Fruit fly (Drosophila melanogaster) whole organism, wandering third instar larva: ENCODE measurements around the gene CG1640.

Experiments used
- Abd-B ChIP-seq: fragments of >200 bp; optimal IDR thresholded peaks from 2 replicates; lab custom pipeline; 2017; ENCODE audit warnings: missing biosample characterization, missing genetic modification characterization
- Jra ChIP-seq: sonication (Bioruptor generic); optimal IDR thresholded peaks from 2 replicates; lab custom pipeline; 2016; ENCODE audit warnings: missing biosample characterization, missing genetic modification characterization
- OdsH ChIP-seq: fragments of 200-800 bp; sonication (Bioruptor generic); optimal IDR thresholded peaks from 2 replicates; lab custom pipeline; 2016; ENCODE audit warnings: missing biosample characterization, mild to moderate bottlenecking, missing genetic modification characterization
- br ChIP-seq: fragments of 200-800 bp; sonication (Bioruptor generic); optimal IDR thresholded peaks from 2 replicates; lab custom pipeline; 2016; ENCODE audit warnings: missing biosample characterization, missing genetic modification characterization
- brk ChIP-seq: fragments of 200-800 bp; sonication (Bioruptor generic); optimal IDR thresholded peaks from 2 replicates; lab custom pipeline; 2016; ENCODE audit warnings: missing biosample characterization, mild to moderate bottlenecking, missing genetic modification characterization
- dl ChIP-seq, 2 experiments: fragments of 175-275, 200-275 bp in 1 of 2; fragments of 200-275 bp in 1 of 2; sonication (Bioruptor generic); optimal IDR thresholded peaks; lab custom pipeline; 2018; ENCODE audit warnings: mild to moderate bottlenecking in 2 of 2, missing biosample characterization in 2 of 2, missing genetic modification characterization in 2 of 2, moderate library complexity in 2 of 2; ENCODE audit not compliant: partially characterized antibody in 2 of 2, insufficient read depth in 1 of 2
- foxo ChIP-seq, 2 experiments: fragments of 200-800 bp; sonication (Bioruptor generic); optimal IDR thresholded peaks; 2 replicates in 1 of 2; 3 replicates in 1 of 2; lab custom pipeline; 2016 to 2017; ENCODE audit warnings: missing biosample characterization in 2 of 2, missing genetic modification characterization in 2 of 2
- h ChIP-seq: fragments of 200-800 bp; sonication (Bioruptor generic); optimal IDR thresholded peaks from 3 replicates; lab custom pipeline; 2016; ENCODE audit warnings: missing biosample characterization, mild to moderate bottlenecking, missing genetic modification characterization
- lola ChIP-seq: fragments of >200 bp; optimal IDR thresholded peaks from 2 replicates; lab custom pipeline; 2017; ENCODE audit warnings: missing biosample characterization, missing genetic modification characterization
- pan ChIP-seq: fragments of >200 bp; optimal IDR thresholded peaks from 2 replicates; lab custom pipeline; 2017
- psq ChIP-seq: fragments of 200-800 bp; sonication (Bioruptor generic); optimal IDR thresholded peaks from 3 replicates; lab custom pipeline; 2017; ENCODE audit warnings: missing biosample characterization, mild to moderate bottlenecking, missing genetic modification characterization, moderate library complexity
- usp ChIP-seq: fragments of >200 bp; optimal IDR thresholded peaks from 2 replicates; lab custom pipeline; 2017; ENCODE audit warnings: missing biosample characterization, missing genetic modification characterization
- woc ChIP-seq: sonication (Bioruptor generic); optimal IDR thresholded peaks from 2 replicates; lab custom pipeline; 2016; ENCODE audit warnings: missing biosample characterization, mild to moderate bottlenecking, missing genetic modification characterization

DNA sequence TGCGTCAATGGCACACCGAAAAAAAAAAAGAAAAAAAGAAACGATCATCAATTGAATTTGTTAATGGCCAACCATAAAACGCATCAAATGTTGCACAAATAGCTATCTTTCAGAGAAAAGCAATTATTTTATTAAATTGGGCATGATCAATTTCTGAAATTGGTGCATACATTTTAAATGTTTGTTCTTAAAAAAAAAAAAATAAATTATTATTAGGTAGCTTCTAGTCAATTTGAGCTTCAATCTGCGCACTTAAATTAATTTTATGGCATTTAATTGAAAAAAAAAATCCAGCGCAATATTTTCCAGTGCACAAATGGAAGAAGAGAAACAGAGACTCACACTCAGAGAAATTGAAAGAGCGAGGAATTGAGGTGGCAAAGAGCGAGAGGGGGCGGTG lies 47.3 kb upstream of the CG1640 start:
- TF ChIP-seq pan (lab: Kevin White, UChicago) = no peak
- peak; percentile 15 for TF ChIP-seq brk (GFP tag; lab: Kevin White, UChicago)
- TF ChIP-seq Jra (GFP tag; lab: Kevin White, UChicago) = peak; percentile 22
- peak; percentile 75 for TF ChIP-seq h (GFP tag; lab: Kevin White, UChicago)
- no peak for TF ChIP-seq lola (GFP tag; lab: Kevin White, UChicago)
- no peak for TF ChIP-seq Abd-B (GFP tag; lab: Kevin White, UChicago)
- TF ChIP-seq br (GFP tag; lab: Kevin White, UChicago) = peak; percentile 79
- TF ChIP-seq dl (GFP tag; optimal IDR thresholded peaks at IDR 0.05; lab: Kevin White, UChicago; ENCODE audit: insufficient read depth in 1 of 2, partially characterized antibody in 2 of 2) = no peak
- peak; percentile 59 for TF ChIP-seq psq (GFP tag; lab: Kevin White, UChicago)
- no peak for TF ChIP-seq usp (GFP tag; lab: Kevin White, UChicago)
- peak; percentile 32 for TF ChIP-seq woc (GFP tag; lab: Kevin White, UChicago)
- peak in 1 of 2 experiments; percentile 37 for TF ChIP-seq foxo (GFP tag; optimal IDR thresholded peaks at IDR 0.05; lab: Kevin White, UChicago)
- TF ChIP-seq OdsH = peak; percentile 67
